Worm (Caenorhabditis elegans) whole organism, dauer: Measurements from ENCODE around the gene C05C10.8.

Experiments used
- unc-62 ChIP-seq: sonication (generic microtip); optimal IDR thresholded peaks from 2 replicates; lab custom pipeline; 2017; ENCODE audit warnings: missing biosample characterization, missing genetic modification reagents, missing genetic modification characterization

Gene C05C10.8

ce11 chrII:9886216-9886615, 31.6 kb downstream of the C05C10.8 start, which contains the start of gene algn-8:
Gene algn-8, minus strand, starts transcription at chrII:9886442.
- no peak for TF ChIP-seq unc-62 (GFP tag; lab: Kevin White, UChicago)

ce11 chrII:9880826-9881225, 37.0 kb downstream of the C05C10.8 start, which contains the start of gene C08H9.15:
Gene C08H9.15, plus strand, starts transcription at chrII:9881193.
- TF ChIP-seq unc-62 (GFP tag; lab: Kevin White, UChicago): no peak

ce11 chrII:9879815-9880214, 38.0 kb downstream of the C05C10.8 start:
- TF ChIP-seq unc-62 (GFP tag; lab: Kevin White, UChicago): no peak

- TF ChIP-seq unc-62 (GFP tag; lab: Kevin White, UChicago): no peak
These were observed 43.1 kb downstream of the C05C10.8 start, which contains the start of the genes chil-2 and ctsa-3.2 for ce11 chrII:9874508-9875229. Gene chil-2, minus strand, starts transcription at chrII:9874608. Gene ctsa-3.2, plus strand, starts transcription at chrII:9875179.

ce11 chrII:9872961-9873360, 44.8 kb downstream of the C05C10.8 start, which contains the start of gene chil-8:
Gene chil-8, minus strand, starts transcription at chrII:9873061.
- no peak for TF ChIP-seq unc-62 (GFP tag; lab: Kevin White, UChicago)

ce11 chrII:9871061-9871460, 46.7 kb downstream of the C05C10.8 start, which contains the start of gene chil-7:
Gene chil-7, minus strand, starts transcription at chrII:9871172.
- TF ChIP-seq unc-62 (GFP tag; lab: Kevin White, UChicago): no peak

- no peak for TF ChIP-seq unc-62 (GFP tag; lab: Kevin White, UChicago)
These were observed 49.1 kb downstream of the C05C10.8 start, which contains the start of gene old-1 for ce11 chrII:9868698-9869097. Gene old-1, minus strand, starts transcription at chrII:9868747.

ce11 chrII:9868207-9868606, 49.6 kb downstream of the C05C10.8 start:
- TF ChIP-seq unc-62 (GFP tag; lab: Kevin White, UChicago): no peak
